Worm (Caenorhabditis elegans) whole organism, L4 larva: Measurements from ENCODE around the gene ccm-2.

Experiments used
- D1046.2 ChIP-seq: fragments of 200-800 bp; sonication (Bioruptor generic); IDR thresholded peaks from 2 replicates; pipeline ENCODE4 v1.3.6; 2022; ENCODE audit warnings: missing genetic modification characterization, missing compliant biosample characterization
- F10B5.3 ChIP-seq: sonication (generic microtip); optimal IDR thresholded peaks from 2 replicates; lab custom pipeline; 2016; ENCODE audit warnings: mild to moderate bottlenecking, missing genetic modification characterization, missing compliant biosample characterization
- F26F4.8 ChIP-seq: fragments of 200-800 bp; sonication (Bioruptor generic); conservative IDR thresholded peaks from 2 replicates; pipeline ENCODE4 v1.3.6; 2022; ENCODE audit warnings: missing genetic modification characterization, missing compliant biosample characterization
- F49E8.2 ChIP-seq: sonication (generic microtip); optimal IDR thresholded peaks from 2 replicates; lab custom pipeline; 2016; ENCODE audit warnings: missing compliant biosample characterization, mild to moderate bottlenecking, missing genetic modification characterization, borderline replicate concordance
- R02D3.7 ChIP-seq: fragments of 150-350 bp; sonication (generic microtip); optimal IDR thresholded peaks from 3 replicates; lab custom pipeline; 2014; ENCODE audit warnings: missing biosample characterization, missing genetic modification characterization
- T20F7.1 ChIP-seq: fragments of 200-800 bp; sonication (Bioruptor generic); optimal IDR thresholded peaks from 2 replicates; lab custom pipeline; 2018; ENCODE audit warnings: mild to moderate bottlenecking, missing genetic modification characterization, missing compliant biosample characterization
- T26A8.4 ChIP-seq: fragments of 200-800 bp; sonication (Bioruptor generic); IDR thresholded peaks from 2 replicates; pipeline ENCODE4 v1.3.6; 2022; ENCODE audit warnings: missing genetic modification characterization, missing compliant biosample characterization
- Y5F2A.4 ChIP-seq: fragments of 200-800 bp; sonication (Bioruptor generic); optimal IDR thresholded peaks from 2 replicates; lab custom pipeline; 2018; ENCODE audit warnings: mild to moderate bottlenecking, missing genetic modification characterization, missing compliant biosample characterization
- aly-2 ChIP-seq: sonication (generic microtip); optimal IDR thresholded peaks from 2 replicates; lab custom pipeline; 2018; ENCODE audit warnings: missing biosample characterization, missing genetic modification characterization
- ceh-28 ChIP-seq: fragments of 150-350 bp; optimal IDR thresholded peaks from 2 replicates; lab custom pipeline; 2014; ENCODE audit warnings: missing biosample characterization, missing genetic modification reagents, missing genetic modification characterization
- ceh-44 ChIP-seq: fragments of 200-800 bp; sonication (Bioruptor generic); IDR thresholded peaks from 2 replicates; pipeline ENCODE4 v1.3.6; 2022; ENCODE audit warnings: missing genetic modification reagents, missing genetic modification characterization, missing compliant biosample characterization
- ceh-62 ChIP-seq: sonication (generic microtip); optimal IDR thresholded peaks from 2 replicates; lab custom pipeline; 2017; ENCODE audit warnings: missing biosample characterization, missing genetic modification characterization
- ceh-82 ChIP-seq: sonication (generic microtip); optimal IDR thresholded peaks from 2 replicates; lab custom pipeline; 2017; ENCODE audit warnings: missing biosample characterization, missing genetic modification characterization
- ces-1 ChIP-seq: fragments of 150-350 bp; sonication (generic microtip); optimal IDR thresholded peaks from 4 replicates; lab custom pipeline; 2014; ENCODE audit warnings: missing biosample characterization, missing genetic modification reagents, missing genetic modification characterization
- cey-2 ChIP-seq: sonication (generic microtip); optimal IDR thresholded peaks from 3 replicates; lab custom pipeline; 2017; ENCODE audit warnings: missing genetic modification characterization, mild to moderate bottlenecking, missing compliant biosample characterization, antibody characterized with exemption, borderline replicate concordance; ENCODE audit not compliant: insufficient read depth
- dmd-6 ChIP-seq: fragments of 200-800 bp; sonication (Bioruptor generic); IDR thresholded peaks from 2 replicates; pipeline ENCODE4 v1.3.6; 2022; ENCODE audit warnings: missing genetic modification reagents, missing genetic modification characterization, missing compliant biosample characterization
- dmd-8 ChIP-seq: fragments of 200-800 bp; sonication (Bioruptor generic); IDR thresholded peaks from 2 replicates; pipeline ENCODE4 v1.3.6; 2022; ENCODE audit warnings: missing genetic modification characterization, missing compliant biosample characterization
- duxl-1 ChIP-seq: sonication (generic microtip); optimal IDR thresholded peaks from 2 replicates; lab custom pipeline; 2016; ENCODE audit warnings: mild to moderate bottlenecking, missing genetic modification characterization, moderate library complexity, missing compliant biosample characterization; ENCODE audit not compliant: poor library complexity
- egl-27 ChIP-seq: sonication (generic microtip); optimal IDR thresholded peaks from 3 replicates; lab custom pipeline; 2017; ENCODE audit warnings: missing biosample characterization, missing genetic modification reagents, missing genetic modification characterization
- gei-8 ChIP-seq: fragments of 200-800 bp; sonication (Bioruptor generic); optimal IDR thresholded peaks from 2 replicates; lab custom pipeline; 2018; ENCODE audit warnings: mild to moderate bottlenecking, missing genetic modification characterization, missing compliant biosample characterization
- hif-1 ChIP-seq, 2 experiments: sonication (generic microtip); optimal IDR thresholded peaks; 2 replicates each; lab custom pipeline; 2016 to 2017; ENCODE audit warnings: missing compliant biosample characterization in 2 of 2, missing genetic modification characterization in 2 of 2, missing genetic modification reagents in 2 of 2, missing genotype in 2 of 2, mild to moderate bottlenecking in 1 of 2
- hlh-30 ChIP-seq: sonication (generic microtip); optimal IDR thresholded peaks from 2 replicates; lab custom pipeline; 2017; ENCODE audit warnings: antibody characterized with exemption, mild to moderate bottlenecking, missing genetic modification characterization, missing compliant biosample characterization; ENCODE audit not compliant: insufficient read depth
- lin-1 ChIP-seq: fragments of 200-800 bp; sonication (Bioruptor generic); IDR thresholded peaks from 2 replicates; pipeline ENCODE4 v1.3.6; 2022; ENCODE audit warnings: missing genetic modification reagents, missing genetic modification characterization, missing compliant biosample characterization
- lin-13 ChIP-seq: fragments of 150-350 bp; optimal IDR thresholded peaks from 2 replicates; lab custom pipeline; 2014; ENCODE audit warnings: missing biosample characterization, missing genetic modification reagents, missing genetic modification characterization
- lin-15B ChIP-seq: fragments of 150-350 bp; sonication (generic microtip); optimal IDR thresholded peaks from 3 replicates; lab custom pipeline; 2014; ENCODE audit warnings: missing biosample characterization, missing genetic modification characterization
- lin-29 ChIP-seq: fragments of 200-800 bp; sonication (Bioruptor generic); IDR thresholded peaks from 2 replicates; pipeline ENCODE4 v1.3.6; 2022; ENCODE audit warnings: missing genetic modification reagents, missing genetic modification characterization, missing compliant biosample characterization
- lin-38 ChIP-seq: fragments of 200-800 bp; sonication (Bioruptor generic); IDR thresholded peaks from 2 replicates; pipeline ENCODE4 v1.3.6; 2022; ENCODE audit warnings: missing genetic modification reagents, missing genetic modification characterization, missing compliant biosample characterization
- lir-3 ChIP-seq: sonication (generic microtip); optimal IDR thresholded peaks from 2 replicates; lab custom pipeline; 2016; ENCODE audit warnings: mild to moderate bottlenecking, missing genetic modification characterization, missing compliant biosample characterization
- lsy-2 ChIP-seq, 2 experiments: fragments of 150-350 bp in 1 of 2; sonication (generic microtip) in 1 of 2; optimal IDR thresholded peaks; 2 replicates each; lab custom pipeline; 2014 to 2017; ENCODE audit warnings: missing biosample characterization in 2 of 2, missing genetic modification characterization in 2 of 2
- madf-5 ChIP-seq, 2 experiments: fragments of 200-800 bp; sonication (Bioruptor generic); IDR thresholded peaks; 2 replicates each; pipeline ENCODE4 v1.3.6; 2022; ENCODE audit warnings: missing compliant biosample characterization in 2 of 2, missing genetic modification characterization in 2 of 2
- madf-9 ChIP-seq: fragments of 200-800 bp; sonication (Bioruptor generic); conservative IDR thresholded peaks from 2 replicates; pipeline ENCODE4 v1.3.6; 2022; ENCODE audit warnings: missing genetic modification reagents, missing genetic modification characterization, missing compliant biosample characterization
- mdl-1 ChIP-seq, 2 experiments: fragments of 150-350 bp in 1 of 2; sonication (generic microtip) in 1 of 2; optimal IDR thresholded peaks; 2 replicates each; lab custom pipeline; 2014 to 2017; ENCODE audit warnings: missing biosample characterization in 2 of 2, missing genetic modification characterization in 2 of 2
- mep-1 ChIP-seq: fragments of 150-350 bp; sonication (generic microtip); optimal IDR thresholded peaks from 3 replicates; lab custom pipeline; 2014; ENCODE audit warnings: missing biosample characterization, missing genetic modification characterization
- mxl-3 ChIP-seq: fragments of 200-800 bp; sonication (Bioruptor generic); optimal IDR thresholded peaks from 2 replicates; lab custom pipeline; 2018; ENCODE audit warnings: mild to moderate bottlenecking, missing genetic modification characterization, missing compliant biosample characterization
- nhr-10 ChIP-seq: fragments of 150-350 bp; optimal IDR thresholded peaks from 2 replicates; lab custom pipeline; 2014; ENCODE audit warnings: missing biosample characterization, missing genetic modification characterization
- nhr-11 ChIP-seq: fragments of 150-350 bp; optimal IDR thresholded peaks from 2 replicates; lab custom pipeline; 2014; ENCODE audit warnings: missing biosample characterization, missing genetic modification characterization
- nhr-111 ChIP-seq: fragments of 200-800 bp; sonication (Bioruptor generic); optimal IDR thresholded peaks from 2 replicates; lab custom pipeline; 2018; ENCODE audit warnings: mild to moderate bottlenecking, missing genetic modification characterization, missing compliant biosample characterization
- nhr-237 ChIP-seq: sonication (generic microtip); optimal IDR thresholded peaks from 2 replicates; lab custom pipeline; 2017; ENCODE audit warnings: missing biosample characterization, missing genetic modification characterization
- nhr-28 ChIP-seq: fragments of 150-350 bp; optimal IDR thresholded peaks from 2 replicates; lab custom pipeline; 2014; ENCODE audit warnings: missing biosample characterization, missing genetic modification characterization
- nhr-48 ChIP-seq: sonication (generic microtip); optimal IDR thresholded peaks from 2 replicates; lab custom pipeline; 2016; ENCODE audit warnings: mild to moderate bottlenecking, missing genetic modification characterization, missing compliant biosample characterization
- nhr-76 ChIP-seq: fragments of 150-350 bp; optimal IDR thresholded peaks from 2 replicates; lab custom pipeline; 2014; ENCODE audit warnings: missing biosample characterization, missing genetic modification characterization
- pqm-1 ChIP-seq: sonication (generic microtip); optimal IDR thresholded peaks from 2 replicates; lab custom pipeline; 2017; ENCODE audit warnings: missing biosample characterization, missing genetic modification characterization
- rbr-2 ChIP-seq: sonication (generic microtip); optimal IDR thresholded peaks from 2 replicates; lab custom pipeline; 2016; ENCODE audit warnings: missing genotype, missing genetic modification characterization, missing compliant biosample characterization
- set-16 ChIP-seq: fragments of 200-800 bp; sonication (Bioruptor generic); IDR thresholded peaks from 2 replicates; pipeline ENCODE4 v1.3.6; 2022; ENCODE audit warnings: missing genetic modification reagents, missing genetic modification characterization, missing compliant biosample characterization
- spr-1 ChIP-seq: sonication (generic microtip); optimal IDR thresholded peaks from 2 replicates; lab custom pipeline; 2016; ENCODE audit warnings: mild to moderate bottlenecking, missing genetic modification characterization, missing compliant biosample characterization
- spr-3 ChIP-seq: fragments of 200-800 bp; sonication (Bioruptor generic); optimal IDR thresholded peaks from 2 replicates; lab custom pipeline; 2018; ENCODE audit warnings: mild to moderate bottlenecking, missing genetic modification characterization, missing compliant biosample characterization
- tag-97 ChIP-seq: fragments of 200-800 bp; sonication (Bioruptor generic); IDR thresholded peaks from 2 replicates; pipeline ENCODE4 v1.3.6; 2022; ENCODE audit warnings: missing genetic modification characterization, missing compliant biosample characterization
- tra-1 ChIP-seq: fragments of 200-800 bp; sonication (Bioruptor generic); IDR thresholded peaks from 2 replicates; pipeline ENCODE4 v1.3.6; 2022; ENCODE audit warnings: missing genetic modification reagents, missing genetic modification characterization, missing compliant biosample characterization
- unc-130 ChIP-seq: sonication (generic microtip); optimal IDR thresholded peaks from 2 replicates; lab custom pipeline; 2016; ENCODE audit warnings: missing genetic modification reagents, missing genetic modification characterization, missing compliant biosample characterization
- vab-7 ChIP-seq: fragments of 200-800 bp; sonication (Bioruptor generic); IDR thresholded peaks from 2 replicates; pipeline ENCODE4 v1.3.6; 2022; ENCODE audit warnings: missing genetic modification reagents, missing genetic modification characterization, missing compliant biosample characterization
- zag-1 ChIP-seq: fragments of 150-350 bp; optimal IDR thresholded peaks from 2 replicates; lab custom pipeline; 2014; ENCODE audit warnings: missing biosample characterization, missing genetic modification characterization
- zfp-2 ChIP-seq: sonication (generic microtip); optimal IDR thresholded peaks from 2 replicates; lab custom pipeline; 2016; ENCODE audit warnings: mild to moderate bottlenecking, missing genetic modification characterization, missing compliant biosample characterization

Gene ccm-2

DNA sequence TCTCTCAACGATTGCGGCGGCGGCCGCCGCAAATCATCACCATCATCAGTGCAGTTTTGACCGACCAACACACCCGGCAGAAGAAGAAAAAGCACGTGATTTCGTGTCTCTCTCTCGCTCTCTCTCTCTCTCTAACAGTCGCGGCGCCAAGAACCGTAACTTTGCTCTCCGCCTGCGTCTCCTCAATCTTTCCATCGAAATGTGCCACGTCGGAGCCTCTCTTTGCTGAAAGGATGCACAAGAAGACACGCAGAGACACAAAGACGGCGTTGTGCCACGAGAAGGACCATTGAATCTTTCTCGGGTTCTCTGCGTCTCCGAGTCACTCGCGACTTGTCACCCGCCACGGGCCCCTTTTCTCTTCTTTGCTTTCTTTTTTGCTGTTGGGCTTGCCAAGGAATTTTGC is 23.4 kb downstream of the ccm-2 start (continued):
- TF ChIP-seq tag-97 (no peak), nhr-111 (GFP tag; lab: Kevin White, UChicago) (no peak), mep-1 (tag; lab: Kevin White, UChicago) (peak; percentile 68), rbr-2 (tag; lab: Kevin White, UChicago) (peak; percentile 64), duxl-1 (tag; lab: Kevin White, UChicago) (peak; percentile 19), madf-9 (GFP tag; lab: Robert Waterston, UW) (no peak; the same call in 1 of the 2 replicates), spr-1 (tag; lab: Kevin White, UChicago) (peak; percentile 15), F49E8.2 (no peak), dmd-6 (GFP tag; lab: Robert Waterston, UW) (peak; percentile 93), ceh-28 (tag; lab: Kevin White, UChicago) (no peak), lsy-2 (tag; optimal IDR thresholded peaks at IDR 0.05; lab: Kevin White, UChicago) (peak; percentile 40 to 60), cey-2 (tag; lab: Kevin White, UChicago) (no peak), madf-5 (GFP tag; IDR thresholded peaks at IDR 0.05; lab: Robert Waterston, UW) (no peak), Y5F2A.4 (no peak), spr-3 (GFP tag; lab: Kevin White, UChicago) (no peak), mxl-3 (GFP tag; lab: Kevin White, UChicago) (peak; percentile 68), nhr-10 (tag; lab: Kevin White, UChicago) (no peak), hif-1 (tag; optimal IDR thresholded peaks at IDR 0.05; lab: Kevin White, UChicago) (peak in 1 of 2 experiments; percentile 57), F10B5.3 (no peak), lin-38 (GFP tag; lab: Robert Waterston, UW) (peak; percentile 47), T20F7.1 (no peak), lin-13 (peak; percentile 54), gei-8 (GFP tag; lab: Kevin White, UChicago) (peak; percentile 61), hlh-30 (tag; lab: Kevin White, UChicago) (peak; percentile 91), egl-27 (tag; lab: Kevin White, UChicago) (no peak), mdl-1 (tag; optimal IDR thresholded peaks at IDR 0.05; lab: Kevin White, UChicago) (peak; percentile 83 to 94), lin-29 (GFP tag; lab: Robert Waterston, UW) (no peak), tra-1 (peak; percentile 75; the same call in 1 of the 2 replicates), F26F4.8 (no peak), nhr-28 (tag; lab: Kevin White, UChicago) (peak; percentile 88), R02D3.7 (no peak), dmd-8 (GFP tag; lab: Robert Waterston, UW) (no peak), zag-1 (no peak), D1046.2 (no peak), set-16 (GFP tag; lab: Robert Waterston, UW) (peak; percentile 88), ceh-82 (tag; lab: Kevin White, UChicago) (no peak), ces-1 (GFP tag; lab: Kevin White, UChicago) (no peak), vab-7 (GFP tag; lab: Robert Waterston, UW) (no peak), lin-15B (tag; lab: Kevin White, UChicago) (no peak), nhr-76 (tag; lab: Kevin White, UChicago) (no peak), lir-3 (no peak), pqm-1 (tag; lab: Kevin White, UChicago) (peak; percentile 29), nhr-48 (tag; lab: Kevin White, UChicago) (peak; percentile 61), ceh-62 (tag; lab: Kevin White, UChicago) (no peak), ceh-44 (GFP tag; lab: Robert Waterston, UW) (no peak), zfp-2 (tag; lab: Kevin White, UChicago) (no peak), aly-2 (tag; lab: Kevin White, UChicago) (no peak), nhr-237 (tag; lab: Kevin White, UChicago) (no peak), unc-130 (GFP tag; lab: Kevin White, UChicago) (no peak), T26A8.4 (GFP tag; lab: Robert Waterston, UW) (peak; percentile 63; the same call in 1 of the 2 replicates), nhr-11 (tag; lab: Kevin White, UChicago) (peak; percentile 79), lin-1 (no peak)
